Worm (Caenorhabditis elegans) whole organism, L3 larva: Measurements from ENCODE around the gene C34C12.1.
A peak's percentile ranks its signal among the peaks of the same experiment; 100 is the strongest.
"Not testable (repeated sequence)": the region's sequence is repeated elsewhere in the genome, so short reads cannot be mapped to it uniquely, and the experiment has no call there.

Experiments
- R02D3.7 ChIP-seq: fragments of 150-350 bp; optimal IDR thresholded peaks from 2 replicates; lab custom pipeline; 2014; ENCODE audit warnings: missing biosample characterization, missing genetic modification characterization
- aly-2 ChIP-seq: fragments of 150-350 bp; optimal IDR thresholded peaks from 2 replicates; lab custom pipeline; 2014; ENCODE audit warnings: missing biosample characterization, missing genetic modification characterization
- ama-1 ChIP-seq: fragments of 150-350 bp; optimal IDR thresholded peaks from 2 replicates; lab custom pipeline; 2018
- ceh-16 ChIP-seq: sonication (generic microtip); optimal IDR thresholded peaks from 2 replicates; lab custom pipeline; 2017; ENCODE audit warnings: missing biosample characterization, missing genetic modification characterization
- ceh-28 ChIP-seq: fragments of 150-350 bp; optimal IDR thresholded peaks from 2 replicates; lab custom pipeline; 2014; ENCODE audit warnings: missing biosample characterization, missing genetic modification reagents, missing genetic modification characterization
- ceh-82 ChIP-seq: fragments of 150-350 bp; optimal IDR thresholded peaks from 2 replicates; lab custom pipeline; 2014; ENCODE audit warnings: missing biosample characterization, missing genetic modification characterization
- egl-27 ChIP-seq: sonication (generic microtip); optimal IDR thresholded peaks from 4 replicates; lab custom pipeline; 2017; ENCODE audit warnings: missing biosample characterization, missing genetic modification reagents, missing genetic modification characterization
- egl-5 ChIP-seq: fragments of 150-350 bp; optimal IDR thresholded peaks from 2 replicates; lab custom pipeline; 2017; ENCODE audit warnings: missing biosample characterization, missing genetic modification reagents, missing genetic modification characterization, inconsistent platforms
- elt-1 ChIP-seq: fragments of 150-350 bp; optimal IDR thresholded peaks from 2 replicates; lab custom pipeline; 2014; ENCODE audit warnings: missing biosample characterization, missing genetic modification characterization
- elt-2 ChIP-seq: sonication (generic microtip); optimal IDR thresholded peaks from 2 replicates; lab custom pipeline; 2016; ENCODE audit warnings: missing genetic modification reagents, mild to moderate bottlenecking, missing genetic modification characterization, missing compliant biosample characterization
- elt-3 ChIP-seq, 3 experiments: fragments of 150-350 bp in 1 of 3; sonication (generic microtip) in 2 of 3; optimal IDR thresholded peaks; 2 replicates in 2 of 3; 4 replicates in 1 of 3; lab custom pipeline; 2014 to 2017; ENCODE audit warnings: missing biosample characterization in 3 of 3, missing genetic modification characterization in 3 of 3
- eor-1 ChIP-seq, 2 experiments: fragments of 150-350 bp; optimal IDR thresholded peaks; 2 replicates each; lab custom pipeline; 2014 to 2018; ENCODE audit warnings: missing biosample characterization in 2 of 2, missing genetic modification characterization in 2 of 2
- fkh-10 ChIP-seq: sonication (generic microtip); optimal IDR thresholded peaks from 2 replicates; lab custom pipeline; 2017; ENCODE audit warnings: missing biosample characterization, missing genetic modification reagents, missing genetic modification characterization
- fkh-2 ChIP-seq: fragments of 150-350 bp; optimal IDR thresholded peaks from 2 replicates; lab custom pipeline; 2014; ENCODE audit warnings: missing biosample characterization, missing genetic modification reagents, missing genetic modification characterization
- fos-1 ChIP-seq: fragments of 150-350 bp; optimal IDR thresholded peaks from 2 replicates; lab custom pipeline; 2014; ENCODE audit warnings: missing biosample characterization, missing genetic modification characterization
- hmg-11 ChIP-seq: sonication (generic microtip); optimal IDR thresholded peaks from 2 replicates; lab custom pipeline; 2016; ENCODE audit warnings: missing genetic modification characterization, missing compliant biosample characterization
- jun-1 ChIP-seq: fragments of 150-350 bp; optimal IDR thresholded peaks from 2 replicates; lab custom pipeline; 2014; ENCODE audit warnings: missing biosample characterization, missing genetic modification reagents, missing genetic modification characterization
- lin-15B ChIP-seq: fragments of 150-350 bp; optimal IDR thresholded peaks from 2 replicates; lab custom pipeline; 2014; ENCODE audit warnings: missing biosample characterization, missing genetic modification characterization
- lin-39 ChIP-seq: fragments of 150-350 bp; optimal IDR thresholded peaks from 2 replicates; lab custom pipeline; 2018; ENCODE audit warnings: missing biosample characterization, missing genetic modification reagents, missing genetic modification characterization
- lsy-12 ChIP-seq: sonication (generic microtip); optimal IDR thresholded peaks from 2 replicates; lab custom pipeline; 2016; ENCODE audit warnings: mild to moderate bottlenecking, missing genetic modification characterization, missing compliant biosample characterization
- mdl-1 ChIP-seq: fragments of 150-350 bp; optimal IDR thresholded peaks from 2 replicates; lab custom pipeline; 2014; ENCODE audit warnings: missing biosample characterization, missing genetic modification characterization
- mml-1 ChIP-seq: fragments of 150-350 bp; sonication (generic microtip); optimal IDR thresholded peaks from 3 replicates; lab custom pipeline; 2014; ENCODE audit warnings: missing biosample characterization, missing genetic modification characterization
- nfya-1 ChIP-seq: sonication (generic microtip); optimal IDR thresholded peaks from 2 replicates; lab custom pipeline; 2017; ENCODE audit warnings: missing genetic modification characterization, mild to moderate bottlenecking, missing compliant biosample characterization, antibody characterized with exemption, moderate library complexity; ENCODE audit not compliant: insufficient read depth
- nhr-12 ChIP-seq: fragments of 150-350 bp; optimal IDR thresholded peaks from 2 replicates; lab custom pipeline; 2014; ENCODE audit warnings: missing biosample characterization, missing genetic modification characterization
- nhr-23 ChIP-seq: fragments of 150-350 bp; optimal IDR thresholded peaks from 2 replicates; lab custom pipeline; 2014; ENCODE audit warnings: missing biosample characterization, missing genetic modification reagents, missing genetic modification characterization
- nhr-237 ChIP-seq: fragments of 150-350 bp; optimal IDR thresholded peaks from 2 replicates; lab custom pipeline; 2014; ENCODE audit warnings: missing biosample characterization, missing genetic modification characterization
- nhr-25 ChIP-seq: sonication (generic microtip); optimal IDR thresholded peaks from 2 replicates; lab custom pipeline; 2017; ENCODE audit warnings: missing biosample characterization, missing genetic modification characterization
- nhr-43 ChIP-seq: sonication (generic microtip); optimal IDR thresholded peaks from 2 replicates; lab custom pipeline; 2016; ENCODE audit warnings: mild to moderate bottlenecking, missing genetic modification characterization, missing compliant biosample characterization; ENCODE audit not compliant: poor library complexity, severe bottlenecking
- nhr-76 ChIP-seq: fragments of 150-350 bp; sonication (generic microtip); optimal IDR thresholded peaks from 5 replicates; lab custom pipeline; 2014; ENCODE audit warnings: missing biosample characterization, missing genetic modification characterization
- nhr-77 ChIP-seq: fragments of 150-350 bp; optimal IDR thresholded peaks from 2 replicates; lab custom pipeline; 2014; ENCODE audit warnings: missing biosample characterization, missing genetic modification characterization
- pqm-1 ChIP-seq: fragments of 150-350 bp; optimal IDR thresholded peaks from 2 replicates; lab custom pipeline; 2017; ENCODE audit warnings: missing biosample characterization, missing genetic modification characterization, inconsistent platforms
- sea-2 ChIP-seq: fragments of 150-350 bp; sonication (generic microtip); optimal IDR thresholded peaks from 4 replicates; lab custom pipeline; 2014; ENCODE audit warnings: missing biosample characterization, missing genetic modification reagents, missing genetic modification characterization
- skn-1 ChIP-seq: fragments of 150-350 bp; optimal IDR thresholded peaks from 2 replicates; lab custom pipeline; 2014; ENCODE audit warnings: missing biosample characterization, missing genetic modification characterization
- snpc-4 ChIP-seq: fragments of 150-350 bp; optimal IDR thresholded peaks from 2 replicates; lab custom pipeline; 2014; ENCODE audit warnings: missing biosample characterization, missing genetic modification characterization
- unc-39 ChIP-seq: sonication (generic microtip); optimal IDR thresholded peaks from 4 replicates; lab custom pipeline; 2017; ENCODE audit warnings: missing biosample characterization, missing genetic modification characterization
- unc-62 ChIP-seq: fragments of 150-350 bp; sonication (generic microtip); optimal IDR thresholded peaks from 4 replicates; lab custom pipeline; 2014; ENCODE audit warnings: missing biosample characterization, missing genetic modification reagents, missing genetic modification characterization
- zag-1 ChIP-seq: fragments of 150-350 bp; optimal IDR thresholded peaks from 2 replicates; lab custom pipeline; 2014; ENCODE audit warnings: missing biosample characterization, missing genetic modification characterization
- ztf-11 ChIP-seq: fragments of 150-350 bp; optimal IDR thresholded peaks from 2 replicates; lab custom pipeline; 2014; ENCODE audit warnings: missing biosample characterization, missing genetic modification characterization

Gene C34C12.1

ce11 chrIII:3435152-3435551 lies 19.0 kb upstream of the C34C12.1 start:
- TF ChIP-seq jun-1 (tag; lab: Kevin White, UChicago) (no peak), nhr-23 (peak; percentile 88), ceh-82 (tag; lab: Kevin White, UChicago) (no peak), elt-2 (peak; percentile 51), lsy-12 (no peak), elt-3 (tag; optimal IDR thresholded peaks at IDR 0.05; lab: Kevin White, UChicago) (peak; percentile 4 to 89 (median 28)), pqm-1 (peak; percentile 23), nhr-43 (tag; lab: Kevin White, UChicago) (peak; percentile 61), nhr-12 (no peak), fkh-10 (no peak), ceh-28 (tag; lab: Kevin White, UChicago) (peak; percentile 61), ama-1 (lab: Kevin White, UChicago) (no peak)

- no peak for TF ChIP-seq nhr-43 (tag; lab: Kevin White, UChicago)
- TF ChIP-seq elt-2, result no peak
- no peak for TF ChIP-seq R02D3.7 (tag; lab: Kevin White, UChicago)
- TF ChIP-seq lin-39 (tag; lab: Kevin White, UChicago), result peak; percentile 86
- no peak for TF ChIP-seq snpc-4
- no peak for TF ChIP-seq nhr-237 (tag; lab: Kevin White, UChicago)
- TF ChIP-seq skn-1 (tag; lab: Kevin White, UChicago), result no peak
- peak; percentile 36 for TF ChIP-seq nfya-1 (tag; lab: Kevin White, UChicago)
- TF ChIP-seq elt-3 (tag; optimal IDR thresholded peaks at IDR 0.05; lab: Kevin White, UChicago), result no peak
- peak; percentile 20 for TF ChIP-seq elt-1 (tag; lab: Kevin White, UChicago)
- TF ChIP-seq ama-1 (lab: Kevin White, UChicago), result no peak
- TF ChIP-seq egl-27 (tag; lab: Kevin White, UChicago), result no peak
- TF ChIP-seq egl-5 (tag; lab: Kevin White, UChicago), result peak; percentile 86
- no peak for TF ChIP-seq ceh-16 (tag; lab: Kevin White, UChicago)
- no peak for TF ChIP-seq eor-1 (tag; optimal IDR thresholded peaks at IDR 0.05; lab: Kevin White, UChicago)
- TF ChIP-seq nhr-23, result no peak
- TF ChIP-seq lsy-12, result no peak
- TF ChIP-seq nhr-25, result no peak
- no peak for TF ChIP-seq nhr-77 (tag; lab: Kevin White, UChicago)
Measured at ce11 chrIII:3437139-3437538, 17.0 kb upstream of the C34C12.1 start.

DNA sequence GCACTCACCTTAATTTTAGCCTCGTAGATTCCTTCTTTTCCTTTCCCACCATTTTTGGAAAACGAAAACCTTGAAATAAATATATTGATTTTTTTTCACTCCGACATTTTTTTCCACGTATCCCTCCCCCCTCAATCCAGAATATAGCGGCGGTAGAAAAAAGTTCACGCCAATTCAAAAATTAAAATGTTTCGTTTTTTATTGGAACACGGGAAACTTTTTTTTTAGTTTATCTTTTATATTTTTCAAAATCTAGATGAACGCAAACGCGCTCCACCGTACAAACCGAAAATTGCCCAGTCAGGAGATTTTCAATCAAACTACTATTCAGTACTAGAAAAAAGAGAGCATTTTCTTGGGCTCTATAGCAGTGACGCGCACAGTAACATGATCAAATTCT lies 10.0 kb upstream of the C34C12.1 start, which contains the start of gene spe-41:
spe-41 (minus strand) TSS at position 72 of the 400 bp plus-strand sequence.
- TF ChIP-seq nhr-12, result no peak
- no peak for TF ChIP-seq ztf-11 (tag; lab: Kevin White, UChicago)
- TF ChIP-seq pqm-1, result no peak
- no peak for TF ChIP-seq fkh-2 (tag; lab: Kevin White, UChicago)
- TF ChIP-seq snpc-4, result no peak
- TF ChIP-seq, all 47 proteins: peak for 0

DNA sequence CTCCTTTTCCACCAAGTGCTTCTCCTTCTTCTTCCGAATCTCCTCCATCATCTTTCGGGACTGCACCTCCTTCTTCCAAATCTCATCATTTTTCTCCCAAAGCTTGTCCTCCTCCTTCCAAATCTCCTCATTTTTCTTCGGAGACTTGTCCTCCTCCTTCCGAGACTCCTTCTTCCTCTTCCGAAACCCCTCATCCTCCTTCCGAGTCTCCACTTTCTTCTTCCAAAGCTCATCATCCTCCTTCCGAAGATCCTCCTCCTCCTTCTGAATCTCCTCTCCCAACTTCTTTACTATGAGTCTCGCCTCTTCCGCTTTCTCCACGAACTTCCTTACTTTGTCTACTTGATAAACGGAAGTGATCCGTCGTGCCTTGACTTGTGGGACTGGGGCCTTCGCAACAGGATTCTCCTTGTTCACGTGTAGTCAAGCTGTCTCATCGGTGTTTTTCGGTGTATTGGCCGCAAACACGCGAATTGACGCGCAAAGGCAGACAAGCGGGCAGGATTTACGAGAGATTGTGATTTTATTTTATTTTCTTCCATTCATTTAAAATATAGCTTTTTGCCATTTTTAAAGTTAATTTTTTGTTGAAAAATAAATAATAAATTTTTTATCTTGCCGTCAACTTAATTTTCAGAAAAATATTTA lies 1.5 kb upstream of the C34C12.1 start, which contains the start of the genes K01A11.3 and C34C12.12:
K01A11.3 (minus strand) TSS at position 51 of the 648 bp plus-strand sequence.
C34C12.12 (plus strand) TSS at position 632 of the 648 bp plus-strand sequence.
- TF ChIP-seq lin-15B (tag; lab: Kevin White, UChicago) (peak; percentile 5), ceh-16 (tag; lab: Kevin White, UChicago) (no peak)

DNA sequence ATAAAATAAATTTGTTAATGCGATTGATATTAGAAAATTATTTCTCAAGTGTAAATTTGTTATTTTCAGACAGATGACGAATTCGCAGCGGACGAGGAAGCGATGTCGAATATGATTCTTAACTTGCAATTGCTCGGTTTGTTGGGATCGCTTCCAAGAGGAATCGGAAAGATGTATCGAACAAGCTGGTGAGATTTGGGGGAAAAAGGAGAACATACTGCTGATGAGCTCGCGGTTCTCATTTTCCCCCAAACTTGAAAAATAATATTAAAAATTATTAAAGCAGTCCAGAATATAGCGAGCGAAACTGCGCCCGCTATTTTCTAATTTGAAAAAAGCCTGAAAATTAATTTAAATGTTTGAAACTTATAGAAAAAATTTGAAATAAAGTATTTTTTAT lies 659 bp upstream of the C34C12.1 start, which contains the start of gene C34C12.2:
C34C12.2 (plus strand) TSS at position 301 of the 400 bp plus-strand sequence.
- TF ChIP-seq nhr-237 (tag; lab: Kevin White, UChicago); zag-1; nhr-76: not testable (repeated sequence)

DNA sequence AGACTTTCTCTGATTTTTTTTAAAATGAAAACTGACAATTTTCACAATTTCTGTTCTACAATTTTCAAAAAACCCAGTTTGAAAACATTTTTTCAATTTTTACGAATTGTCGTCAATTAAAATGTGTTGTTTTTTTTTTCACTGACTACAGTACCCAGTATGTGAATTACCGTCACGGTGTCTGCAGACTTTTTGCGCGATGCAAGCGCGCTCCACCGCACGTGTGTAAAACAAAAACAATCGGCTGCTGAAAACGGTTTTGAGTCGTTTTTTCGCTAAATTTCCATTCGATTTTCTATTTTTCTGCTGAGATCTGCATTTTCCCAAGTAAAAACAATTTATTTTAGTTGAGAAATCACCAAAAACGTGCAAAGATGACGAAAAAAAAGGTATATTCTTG lies 2.1 kb downstream of the C34C12.1 start:
- TF ChIP-seq snpc-4 (peak; percentile 91), ceh-82 (tag; lab: Kevin White, UChicago) (peak; percentile 92), R02D3.7 (tag; lab: Kevin White, UChicago) (peak; percentile 96), elt-2 (peak; percentile 88), jun-1 (tag; lab: Kevin White, UChicago) (peak; percentile 96), mdl-1 (tag; lab: Kevin White, UChicago) (peak; percentile 57), fos-1 (peak; percentile 77), sea-2 (no peak), nhr-12 (no peak), ceh-28 (tag; lab: Kevin White, UChicago) (peak; percentile 90), nfya-1 (tag; lab: Kevin White, UChicago) (peak; percentile 99), egl-5 (tag; lab: Kevin White, UChicago) (peak; percentile 93), ceh-16 (tag; lab: Kevin White, UChicago) (no peak), elt-1 (tag; lab: Kevin White, UChicago) (peak; percentile 79), unc-39 (tag; lab: Kevin White, UChicago) (peak; percentile 13), elt-3 (tag; optimal IDR thresholded peaks at IDR 0.05; lab: Kevin White, UChicago) (peak; percentile 66 to 95 (median 75)), ztf-11 (tag; lab: Kevin White, UChicago) (no peak), aly-2 (tag; lab: Kevin White, UChicago) (peak; percentile 67), skn-1 (tag; lab: Kevin White, UChicago) (peak; percentile 93), mml-1 (tag; lab: Kevin White, UChicago) (no peak), nhr-76 (peak; percentile 83), hmg-11 (tag; lab: Kevin White, UChicago) (peak; percentile 85), unc-62 (GFP tag; lab: Kevin White, UChicago) (peak; percentile 89), egl-27 (tag; lab: Kevin White, UChicago) (peak; percentile 79), nhr-23 (peak; percentile 99), nhr-43 (tag; lab: Kevin White, UChicago) (peak; percentile 97)
